Worm (Caenorhabditis elegans): Measurements from ENCODE around the gene angl-1.

The angl-1 gene

DNA sequence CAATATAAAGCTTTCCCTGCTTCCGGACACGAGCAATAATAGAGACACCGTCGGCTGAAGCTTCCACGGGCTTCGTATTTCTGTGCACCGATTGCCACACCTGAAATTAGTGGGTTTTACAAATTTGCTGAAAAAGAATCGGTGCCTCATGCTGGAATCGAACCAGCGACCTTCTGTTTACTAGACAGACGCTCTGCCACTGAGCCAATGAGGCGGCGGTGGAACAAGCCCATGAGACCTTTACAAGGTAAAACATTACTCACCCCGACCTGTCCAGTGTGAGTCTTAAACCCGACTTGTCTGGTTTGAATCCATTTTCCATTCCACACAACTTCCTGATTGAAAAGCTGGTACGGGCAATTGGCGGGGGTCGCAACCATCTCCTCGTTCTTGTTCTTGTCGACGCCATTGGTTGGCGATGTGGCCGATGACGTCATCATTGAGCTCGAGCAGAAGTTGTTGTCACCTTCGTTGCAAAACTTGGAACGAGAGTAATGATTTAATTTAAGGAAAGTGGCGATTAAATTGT is 11.7 kb downstream of the angl-1 start, which contains the start of gene ndx-2 (continued):
- no peak for TF ChIP-seq xnd-1 (tag; optimal IDR thresholded peaks at IDR 0.05)
- no peak for TF ChIP-seq B0019.2 (GFP tag; conservative IDR thresholded peaks at IDR 0.05)
- no peak for TF ChIP-seq aptf-2 (GFP tag; conservative IDR thresholded peaks at IDR 0.05)
- TF ChIP-seq attf-5 (GFP tag; optimal IDR thresholded peaks at IDR 0.05) = peak; percentile 55
- peak; percentile 35 for TF ChIP-seq ztf-22 (GFP tag; optimal IDR thresholded peaks at IDR 0.05)
- TF ChIP-seq ceh-27 (GFP tag; optimal IDR thresholded peaks at IDR 0.05) = peak; percentile 8
- TF ChIP-seq F23B12.7 (tag; optimal IDR thresholded peaks at IDR 0.05; ENCODE audit: insufficient read depth) = peak; percentile 73
- TF ChIP-seq ZK185.1 (tag; optimal IDR thresholded peaks at IDR 0.05; ENCODE audit: poor library complexity, severe bottlenecking) = no peak
- peak; percentile 76 for TF ChIP-seq B0261.1 (tag; optimal IDR thresholded peaks at IDR 0.05)
- no peak for TF ChIP-seq C06A6.2 (GFP tag; conservative IDR thresholded peaks at IDR 0.05)
- no peak for TF ChIP-seq ceh-79 (tag; optimal IDR thresholded peaks at IDR 0.05)
- no peak for TF ChIP-seq madf-8 (GFP tag; conservative IDR thresholded peaks at IDR 0.05)
- no peak for TF ChIP-seq C17E4.6 (GFP tag; IDR thresholded peaks at IDR 0.05)
- TF ChIP-seq egrh-3 (GFP tag; IDR thresholded peaks at IDR 0.05) = peak; percentile 24; the same call in 1 of the 2 replicates
- no peak for TF ChIP-seq chd-7 (tag; optimal IDR thresholded peaks at IDR 0.05)
- TF ChIP-seq F55B11.4 (tag; optimal IDR thresholded peaks at IDR 0.05; ENCODE audit: borderline replicate concordance, insufficient read depth) = no peak
- peak in 1 of 3 experiments; percentile 24 for TF ChIP-seq lin-35 (GFP tag; optimal IDR thresholded peaks at IDR 0.05)
- no peak for TF ChIP-seq hlh-26 (GFP tag; conservative IDR thresholded peaks at IDR 0.05)
- TF ChIP-seq gei-17 (GFP tag; optimal IDR thresholded peaks at IDR 0.05) = no peak
- peak; percentile 3 for TF ChIP-seq hrde-1 (tag; optimal IDR thresholded peaks at IDR 0.05; ENCODE audit: borderline replicate concordance)
- TF ChIP-seq ceh-58 (GFP tag; IDR thresholded peaks at IDR 0.05) = 0 out of 2 replicates have a peak, but pooled peaks have one; percentile 75
- no peak for TF ChIP-seq nfya-2 (GFP tag; IDR thresholded peaks at IDR 0.05)
- no peak for TF ChIP-seq ets-4 (GFP tag; optimal IDR thresholded peaks at IDR 0.05)
- TF ChIP-seq rpc-1 (optimal IDR thresholded peaks at IDR 0.05) = peak; percentile 66
- TF ChIP-seq rpc-1 (tag; optimal IDR thresholded peaks at IDR 0.05) = peak; percentile 81
- TF ChIP-seq ceh-40 (GFP tag; IDR thresholded peaks at IDR 0.05) = 0 out of 2 replicates have a peak, but pooled peaks have one; percentile 22
- peak; percentile 43 for TF ChIP-seq snpc-3.4 (tag; optimal IDR thresholded peaks at IDR 0.05)
- TF ChIP-seq ekl-4 (GFP tag; IDR thresholded peaks at IDR 0.05) = peak; percentile 59; the same call in 1 of the 2 replicates
- 0 out of 2 replicates have a peak, but pooled peaks have one; percentile 65 for TF ChIP-seq Y95B8A.8 (GFP tag; IDR thresholded peaks at IDR 0.05)
- peak; percentile 1 for TF ChIP-seq F10E7.11 (tag; optimal IDR thresholded peaks at IDR 0.05)
- TF ChIP-seq madf-3 (GFP tag; IDR thresholded peaks at IDR 0.05) = peak; percentile 33; the same call in 1 of the 2 replicates
- no peak for TF ChIP-seq K11D2.4 (GFP tag; IDR thresholded peaks at IDR 0.05)
- TF ChIP-seq F52B5.7 (tag; optimal IDR thresholded peaks at IDR 0.05) = peak; percentile 68
- no peak for TF ChIP-seq dpl-1 (GFP tag; optimal IDR thresholded peaks at IDR 0.05)
- peak; percentile 94 for TF ChIP-seq tbp1 (GFP tag; optimal IDR thresholded peaks at IDR 0.05)
- TF ChIP-seq nhr-120 (GFP tag; IDR thresholded peaks at IDR 0.05) = no peak
- TF ChIP-seq F39B2.1 (GFP tag; IDR thresholded peaks at IDR 0.05) = no peak
- no peak for TF ChIP-seq ama-1 (optimal IDR thresholded peaks at IDR 0.05)
- peak in 1 of 2 experiments; percentile 83 for TF ChIP-seq ama-1 (GFP tag; optimal IDR thresholded peaks at IDR 0.05)
- peak; percentile 79 for TF ChIP-seq die-1 (tag; optimal IDR thresholded peaks at IDR 0.05)
- no peak for TF ChIP-seq Y67H2A.10 (GFP tag; conservative IDR thresholded peaks at IDR 0.05)
- TF ChIP-seq bed-2 (GFP tag; IDR thresholded peaks at IDR 0.05) = no peak
- TF ChIP-seq F57C9.4 (tag; optimal IDR thresholded peaks at IDR 0.05) = no peak
- TF ChIP-seq ztf-18 (tag; optimal IDR thresholded peaks at IDR 0.05) = peak; percentile 73
- no peak for TF ChIP-seq fkh-3 (tag; optimal IDR thresholded peaks at IDR 0.05)
- no peak for TF ChIP-seq akir-1 (GFP tag; optimal IDR thresholded peaks at IDR 0.05)
- TF ChIP-seq ztf-26 (tag; optimal IDR thresholded peaks at IDR 0.05) = peak; percentile 17
- peak; percentile 89 for TF ChIP-seq F57A8.1 (GFP tag; optimal IDR thresholded peaks at IDR 0.05)

Data from whole organism, young adult.